Fruit fly (Drosophila melanogaster): ENCODE measurements around the gene Vml.

The Vml gene

DNA sequence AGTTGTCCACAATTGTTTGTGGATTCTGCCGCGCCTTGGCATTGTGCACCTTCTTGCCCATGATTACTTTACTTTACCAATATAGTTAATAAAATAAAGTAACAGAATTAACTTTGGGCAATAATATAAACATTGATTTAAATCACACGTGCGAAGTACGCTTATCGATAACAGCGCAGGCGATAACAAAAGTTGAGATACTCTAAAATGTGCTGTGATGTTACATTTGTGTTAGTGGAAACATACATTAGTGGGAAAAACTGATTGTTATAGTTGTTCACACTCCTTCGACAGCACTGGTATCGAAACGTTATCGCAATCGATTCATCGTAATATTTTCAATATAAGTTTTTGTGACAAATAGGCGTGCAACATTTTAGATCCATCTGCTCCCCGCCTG lies 33.8 kb upstream of the Vml start, which contains the start of gene kz (continued):
- TF ChIP-seq cato (GFP tag; optimal IDR thresholded peaks at IDR 0.05; ENCODE audit: borderline replicate concordance) (no peak), Xrp1 (GFP tag; IDR thresholded peaks at IDR 0.05) (no peak), ato (GFP tag; IDR thresholded peaks at IDR 0.05; ENCODE audit: partially characterized antibody) (peak; percentile 97), org-1 (GFP tag; optimal IDR thresholded peaks at IDR 0.05) (no peak), GATAe (GFP tag; conservative IDR thresholded peaks at IDR 0.05) (no peak), CG9437 (GFP tag; optimal IDR thresholded peaks at IDR 0.05) (peak; percentile 51), Optix (GFP tag; IDR thresholded peaks at IDR 0.05) (no peak), CG3847 (GFP tag; IDR thresholded peaks at IDR 0.05) (no peak), CG4617 (GFP tag; optimal IDR thresholded peaks at IDR 0.05; ENCODE audit: borderline replicate concordance) (peak; percentile 68), pb (GFP tag; optimal IDR thresholded peaks at IDR 0.05) (no peak), CG6765 (GFP tag; optimal IDR thresholded peaks at IDR 0.05) (no peak), fd64A (GFP tag; optimal IDR thresholded peaks at IDR 0.05) (no peak), Drgx (GFP tag; IDR thresholded peaks at IDR 0.05) (no peak), CG7357 (GFP tag; IDR thresholded peaks at IDR 0.05) (peak; percentile 100), HLHmδ (GFP tag; optimal IDR thresholded peaks at IDR 0.05) (no peak), Elba2 (GFP tag; optimal IDR thresholded peaks at IDR 0.05) (no peak), cwo (GFP tag; optimal IDR thresholded peaks at IDR 0.05) (no peak), HmgD (GFP tag; optimal IDR thresholded peaks at IDR 0.05) (peak; percentile 30), lola (GFP tag; optimal IDR thresholded peaks at IDR 0.05) (no peak), CG2889 (GFP tag; IDR thresholded peaks at IDR 0.05) (no peak), CG2120 (GFP tag; optimal IDR thresholded peaks at IDR 0.05) (no peak), run (tag; optimal IDR thresholded peaks at IDR 0.05) (no peak), Meics (GFP tag; optimal IDR thresholded peaks at IDR 0.05) (no peak), ac (GFP tag; optimal IDR thresholded peaks at IDR 0.05) (no peak), ash1 (GFP tag; optimal IDR thresholded peaks at IDR 0.05) (no peak), ham (GFP tag; IDR thresholded peaks at IDR 0.05) (no peak), fd102C (GFP tag; optimal IDR thresholded peaks at IDR 0.05) (no peak), Bgb (GFP tag; IDR thresholded peaks at IDR 0.05; ENCODE audit: partially characterized antibody) (peak; percentile 97), CG6791 (GFP tag; IDR thresholded peaks at IDR 0.05; ENCODE audit: partially characterized antibody) (peak; percentile 98), Gsc (GFP tag; IDR thresholded peaks at IDR 0.05) (no peak), tll (GFP tag; optimal IDR thresholded peaks at IDR 0.05) (no peak), dimm (GFP tag; IDR thresholded peaks at IDR 0.05) (no peak), Abd-B (GFP tag; optimal IDR thresholded peaks at IDR 0.05) (no peak), wdn (GFP tag; IDR thresholded peaks at IDR 0.05) (no peak), Atf3 (GFP tag; optimal IDR thresholded peaks at IDR 0.05) (no peak), twi (tag; optimal IDR thresholded peaks at IDR 0.05) (no peak), CG14710 (tag; optimal IDR thresholded peaks at IDR 0.05) (peak; percentile 67), danr (GFP tag; IDR thresholded peaks at IDR 0.05) (no peak), CG9817 (tag; optimal IDR thresholded peaks at IDR 0.05) (no peak), gt (GFP tag; IDR thresholded peaks at IDR 0.05) (no peak), tna (GFP tag; IDR thresholded peaks at IDR 0.05; ENCODE audit: partially characterized antibody) (peak; percentile 99), CG6689 (GFP tag; IDR thresholded peaks at IDR 0.05) (no peak), CG15514 (GFP tag; optimal IDR thresholded peaks at IDR 0.05) (peak; percentile 74), CG11695 (GFP tag; IDR thresholded peaks at IDR 0.05) (no peak), zen (tag; optimal IDR thresholded peaks at IDR 0.05) (peak; percentile 2), wor (GFP tag; IDR thresholded peaks at IDR 0.05) (no peak), CG11093 (GFP tag; IDR thresholded peaks at IDR 0.05) (no peak), klu (GFP tag; IDR thresholded peaks at IDR 0.05) (no peak), NC2β (GFP tag; optimal IDR thresholded peaks at IDR 0.05) (no peak), CG17912 (GFP tag; optimal IDR thresholded peaks at IDR 0.05) (no peak), CG7372 (GFP tag; IDR thresholded peaks at IDR 0.05) (no peak)

Measured in whole organism, embryonic.